Worm (Caenorhabditis elegans) whole organism, L4 larva: ENCODE results near the gene dohh-1.

ENCODE experiments used
- F49E8.2 ChIP-seq: sonication (generic microtip); optimal IDR thresholded peaks from 2 replicates; lab custom pipeline; 2016; ENCODE audit warnings: missing compliant biosample characterization, mild to moderate bottlenecking, missing genetic modification characterization, borderline replicate concordance
- T20F7.1 ChIP-seq: fragments of 200-800 bp; sonication (Bioruptor generic); optimal IDR thresholded peaks from 2 replicates; lab custom pipeline; 2018; ENCODE audit warnings: mild to moderate bottlenecking, missing genetic modification characterization, missing compliant biosample characterization
- T26A8.4 ChIP-seq: fragments of 200-800 bp; sonication (Bioruptor generic); IDR thresholded peaks from 2 replicates; pipeline ENCODE4 v1.3.6; 2022; ENCODE audit warnings: missing genetic modification characterization, missing compliant biosample characterization
- Y105C5A.15 ChIP-seq: fragments of 200-800 bp; sonication (Bioruptor generic); IDR thresholded peaks from 2 replicates; pipeline ENCODE4 v1.3.6; 2022; ENCODE audit warnings: missing genetic modification characterization, missing compliant biosample characterization
- Y5F2A.4 ChIP-seq: fragments of 200-800 bp; sonication (Bioruptor generic); optimal IDR thresholded peaks from 2 replicates; lab custom pipeline; 2018; ENCODE audit warnings: mild to moderate bottlenecking, missing genetic modification characterization, missing compliant biosample characterization
- Y75B8A.6 ChIP-seq: fragments of 200-800 bp; sonication (Bioruptor generic); IDR thresholded peaks from 2 replicates; pipeline ENCODE4 v1.3.6; 2022; ENCODE audit warnings: missing genetic modification reagents, missing genetic modification characterization, missing compliant biosample characterization
- ZK337.2 ChIP-seq: fragments of 200-800 bp; sonication (Bioruptor generic); IDR thresholded peaks from 2 replicates; pipeline ENCODE4 v1.3.6; 2022; ENCODE audit warnings: missing genetic modification reagents, missing genetic modification characterization, missing compliant biosample characterization
- aha-1 ChIP-seq: fragments of 150-350 bp; peaks from one replicate; lab custom pipeline; 2014; ENCODE audit warnings: missing biosample characterization, missing genetic modification characterization
- ama-1 ChIP-seq: fragments of 150-350 bp; optimal IDR thresholded peaks from 2 replicates; lab custom pipeline; 2014; ENCODE audit warnings: inconsistent platforms, mixed read lengths
- ceh-44 ChIP-seq: fragments of 200-800 bp; sonication (Bioruptor generic); IDR thresholded peaks from 2 replicates; pipeline ENCODE4 v1.3.6; 2022; ENCODE audit warnings: missing genetic modification reagents, missing genetic modification characterization, missing compliant biosample characterization
- cey-2 ChIP-seq: sonication (generic microtip); optimal IDR thresholded peaks from 3 replicates; lab custom pipeline; 2017; ENCODE audit warnings: missing genetic modification characterization, mild to moderate bottlenecking, missing compliant biosample characterization, antibody characterized with exemption, borderline replicate concordance; ENCODE audit not compliant: insufficient read depth
- ctbp-1 ChIP-seq: fragments of 200-800 bp; sonication (Bioruptor generic); IDR thresholded peaks from 2 replicates; pipeline ENCODE4 v1.3.6; 2022; ENCODE audit warnings: missing genetic modification reagents, missing genetic modification characterization, missing compliant biosample characterization
- daf-16 ChIP-seq, 3 experiments: sonication (generic microtip); optimal IDR thresholded peaks; 2 replicates each; lab custom pipeline; 2016 to 2017; ENCODE audit warnings: missing genetic modification characterization in 3 of 3, missing genetic modification reagents in 3 of 3, mild to moderate bottlenecking in 2 of 3, missing compliant biosample characterization in 2 of 3, missing biosample characterization in 1 of 3, moderate library complexity in 1 of 3
- daf-8 ChIP-seq: fragments of 200-800 bp; sonication (Bioruptor generic); IDR thresholded peaks from 2 replicates; pipeline ENCODE4 v1.3.6; 2022; ENCODE audit warnings: missing genetic modification characterization, missing compliant biosample characterization
- duxl-1 ChIP-seq: sonication (generic microtip); optimal IDR thresholded peaks from 2 replicates; lab custom pipeline; 2016; ENCODE audit warnings: mild to moderate bottlenecking, missing genetic modification characterization, moderate library complexity, missing compliant biosample characterization; ENCODE audit not compliant: poor library complexity
- dve-1 ChIP-seq: sonication (generic microtip); optimal IDR thresholded peaks from 2 replicates; lab custom pipeline; 2017; ENCODE audit warnings: antibody characterized with exemption, mild to moderate bottlenecking, missing genetic modification characterization, missing compliant biosample characterization; ENCODE audit not compliant: insufficient read depth
- egl-27 ChIP-seq: sonication (generic microtip); optimal IDR thresholded peaks from 3 replicates; lab custom pipeline; 2017; ENCODE audit warnings: missing biosample characterization, missing genetic modification reagents, missing genetic modification characterization
- egl-43 ChIP-seq: fragments of 200-800 bp; sonication (Bioruptor generic); IDR thresholded peaks from 2 replicates; pipeline ENCODE4 v1.3.6; 2022; ENCODE audit warnings: missing genetic modification reagents, missing genetic modification characterization, missing compliant biosample characterization
- fkh-10 ChIP-seq: fragments of 150-350 bp; optimal IDR thresholded peaks from 2 replicates; lab custom pipeline; 2014; ENCODE audit warnings: missing biosample characterization, missing genetic modification reagents, missing genetic modification characterization
- gei-8 ChIP-seq: fragments of 200-800 bp; sonication (Bioruptor generic); optimal IDR thresholded peaks from 2 replicates; lab custom pipeline; 2018; ENCODE audit warnings: mild to moderate bottlenecking, missing genetic modification characterization, missing compliant biosample characterization
- hlh-11 ChIP-seq: fragments of 200-800 bp; sonication (Bioruptor generic); optimal IDR thresholded peaks from 2 replicates; lab custom pipeline; 2018; ENCODE audit warnings: mild to moderate bottlenecking, missing genetic modification characterization, missing compliant biosample characterization
- hmg-1.1 ChIP-seq: fragments of 200-800 bp; sonication (Bioruptor generic); IDR thresholded peaks from 2 replicates; pipeline ENCODE4 v1.3.6; 2022; ENCODE audit warnings: missing genetic modification reagents, missing genetic modification characterization, missing compliant biosample characterization
- jun-1 ChIP-seq: fragments of 150-350 bp; optimal IDR thresholded peaks from 2 replicates; lab custom pipeline; 2014; ENCODE audit warnings: missing biosample characterization, missing genetic modification reagents, missing genetic modification characterization
- lin-13 ChIP-seq: fragments of 150-350 bp; optimal IDR thresholded peaks from 2 replicates; lab custom pipeline; 2014; ENCODE audit warnings: missing biosample characterization, missing genetic modification reagents, missing genetic modification characterization
- lin-29 ChIP-seq: fragments of 200-800 bp; sonication (Bioruptor generic); IDR thresholded peaks from 2 replicates; pipeline ENCODE4 v1.3.6; 2022; ENCODE audit warnings: missing genetic modification reagents, missing genetic modification characterization, missing compliant biosample characterization
- lin-38 ChIP-seq: fragments of 200-800 bp; sonication (Bioruptor generic); IDR thresholded peaks from 2 replicates; pipeline ENCODE4 v1.3.6; 2022; ENCODE audit warnings: missing genetic modification reagents, missing genetic modification characterization, missing compliant biosample characterization
- lsy-2 ChIP-seq, 2 experiments: fragments of 150-350 bp in 1 of 2; sonication (generic microtip) in 1 of 2; optimal IDR thresholded peaks; 2 replicates each; lab custom pipeline; 2014 to 2017; ENCODE audit warnings: missing biosample characterization in 2 of 2, missing genetic modification characterization in 2 of 2
- madf-5 ChIP-seq, 2 experiments: fragments of 200-800 bp; sonication (Bioruptor generic); IDR thresholded peaks; 2 replicates each; pipeline ENCODE4 v1.3.6; 2022; ENCODE audit warnings: missing compliant biosample characterization in 2 of 2, missing genetic modification characterization in 2 of 2
- mdt-29 ChIP-seq: fragments of 200-800 bp; sonication (Bioruptor generic); IDR thresholded peaks from 2 replicates; pipeline ENCODE4 v1.3.6; 2022; ENCODE audit warnings: missing genetic modification reagents, missing genetic modification characterization, missing compliant biosample characterization
- mep-1 ChIP-seq: fragments of 150-350 bp; sonication (generic microtip); optimal IDR thresholded peaks from 3 replicates; lab custom pipeline; 2014; ENCODE audit warnings: missing biosample characterization, missing genetic modification characterization
- mxl-3 ChIP-seq: fragments of 200-800 bp; sonication (Bioruptor generic); optimal IDR thresholded peaks from 2 replicates; lab custom pipeline; 2018; ENCODE audit warnings: mild to moderate bottlenecking, missing genetic modification characterization, missing compliant biosample characterization
- nhr-102 ChIP-seq: sonication (generic microtip); optimal IDR thresholded peaks from 2 replicates; lab custom pipeline; 2016; ENCODE audit warnings: mild to moderate bottlenecking, missing genetic modification characterization, moderate library complexity, missing compliant biosample characterization
- nhr-25 ChIP-seq: sonication (generic microtip); optimal IDR thresholded peaks from 2 replicates; lab custom pipeline; 2017; ENCODE audit warnings: missing genetic modification characterization, mild to moderate bottlenecking, missing compliant biosample characterization, antibody characterized with exemption, moderate library complexity, borderline replicate concordance; ENCODE audit not compliant: insufficient read depth
- nhr-28 ChIP-seq: fragments of 150-350 bp; optimal IDR thresholded peaks from 2 replicates; lab custom pipeline; 2014; ENCODE audit warnings: missing biosample characterization, missing genetic modification characterization
- nhr-41 ChIP-seq: fragments of 200-800 bp; sonication (Bioruptor generic); IDR thresholded peaks from 2 replicates; pipeline ENCODE4 v1.3.6; 2022; ENCODE audit warnings: missing genetic modification reagents, missing genetic modification characterization, missing compliant biosample characterization
- nhr-42 ChIP-seq: fragments of 200-800 bp; sonication (Bioruptor generic); IDR thresholded peaks from 2 replicates; pipeline ENCODE4 v1.3.6; 2022; ENCODE audit warnings: missing genetic modification characterization, missing compliant biosample characterization
- nhr-6 ChIP-seq: fragments of 150-350 bp; optimal IDR thresholded peaks from 2 replicates; lab custom pipeline; 2014; ENCODE audit warnings: missing biosample characterization, missing genetic modification characterization
- nhr-77 ChIP-seq: fragments of 150-350 bp; optimal IDR thresholded peaks from 2 replicates; lab custom pipeline; 2014; ENCODE audit warnings: missing biosample characterization, missing genetic modification characterization
- pha-4 ChIP-seq, 2 experiments: fragments of 150-350 bp in 1 of 2; fragments of 200-800 bp in 1 of 2; sonication (Bioruptor generic) in 1 of 2; IDR thresholded peaks in 1 of 2; optimal IDR thresholded peaks in 1 of 2; 2 replicates each; pipeline versions ENCODE4 v1.3.6 to Lab custom; 2014 to 2022; ENCODE audit warnings: missing genetic modification characterization in 2 of 2, missing genetic modification reagents in 2 of 2, missing biosample characterization in 1 of 2, missing compliant biosample characterization in 1 of 2
- php-3 ChIP-seq: fragments of 200-800 bp; sonication (Bioruptor generic); IDR thresholded peaks from 2 replicates; pipeline ENCODE4 v1.3.6; 2022; ENCODE audit warnings: missing genetic modification reagents, missing genetic modification characterization, missing compliant biosample characterization
- pqm-1 ChIP-seq: sonication (generic microtip); optimal IDR thresholded peaks from 2 replicates; lab custom pipeline; 2017; ENCODE audit warnings: missing biosample characterization, missing genetic modification characterization
- rbr-2 ChIP-seq: sonication (generic microtip); optimal IDR thresholded peaks from 2 replicates; lab custom pipeline; 2016; ENCODE audit warnings: missing genotype, missing genetic modification characterization, missing compliant biosample characterization
- skn-1 ChIP-seq: fragments of 150-350 bp; optimal IDR thresholded peaks from 2 replicates; lab custom pipeline; 2014; ENCODE audit warnings: missing biosample characterization, missing genetic modification characterization
- unc-62 ChIP-seq, 3 experiments: fragments of 150-350 bp in 1 of 3; sonication (generic microtip); optimal IDR thresholded peaks in 2 of 3; peaks in 1 of 3; 1 replicate in 1 of 3; 2 replicates in 2 of 3; lab custom pipeline; 2014 to 2017; ENCODE audit warnings: missing biosample characterization in 3 of 3, missing genetic modification characterization in 3 of 3, missing genetic modification reagents in 3 of 3, missing genotype in 1 of 3
- zag-1 ChIP-seq: fragments of 150-350 bp; optimal IDR thresholded peaks from 2 replicates; lab custom pipeline; 2014; ENCODE audit warnings: missing biosample characterization, missing genetic modification characterization
- ztf-7 ChIP-seq: fragments of 150-350 bp; optimal IDR thresholded peaks from 2 replicates; lab custom pipeline; 2014; ENCODE audit warnings: missing biosample characterization, missing genetic modification characterization

Gene dohh-1

DNA sequence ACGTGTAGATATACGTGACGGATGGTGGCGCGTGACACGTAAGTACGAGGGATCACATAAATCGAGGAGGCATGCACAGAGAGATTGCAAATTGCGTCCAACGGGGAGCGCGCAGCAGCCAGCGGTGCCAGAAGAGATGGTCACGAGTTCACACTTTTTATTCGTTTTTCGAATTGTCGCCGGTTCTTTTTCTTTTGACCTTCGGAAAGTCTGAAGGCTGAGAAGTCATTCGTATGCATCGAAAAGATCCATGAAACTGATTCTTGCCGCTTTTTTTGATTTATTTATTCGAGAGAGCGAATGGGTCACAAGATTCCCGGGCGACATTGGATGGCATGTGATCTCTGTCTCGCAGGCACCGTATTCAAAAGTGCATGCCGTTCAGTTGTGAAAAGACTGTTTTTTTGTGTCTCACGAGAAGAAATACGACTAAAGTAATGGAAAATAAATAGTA, 20.8 kb upstream of the dohh-1 start (continued):
- TF ChIP-seq hlh-11 (tag; lab: Kevin White, UChicago) (peak; percentile 88), F49E8.2 (tag; lab: Kevin White, UChicago) (no peak), T26A8.4 (GFP tag; lab: Robert Waterston, UW) (peak; percentile 17; the same call in 1 of the 2 replicates), ztf-7 (no peak)

DNA sequence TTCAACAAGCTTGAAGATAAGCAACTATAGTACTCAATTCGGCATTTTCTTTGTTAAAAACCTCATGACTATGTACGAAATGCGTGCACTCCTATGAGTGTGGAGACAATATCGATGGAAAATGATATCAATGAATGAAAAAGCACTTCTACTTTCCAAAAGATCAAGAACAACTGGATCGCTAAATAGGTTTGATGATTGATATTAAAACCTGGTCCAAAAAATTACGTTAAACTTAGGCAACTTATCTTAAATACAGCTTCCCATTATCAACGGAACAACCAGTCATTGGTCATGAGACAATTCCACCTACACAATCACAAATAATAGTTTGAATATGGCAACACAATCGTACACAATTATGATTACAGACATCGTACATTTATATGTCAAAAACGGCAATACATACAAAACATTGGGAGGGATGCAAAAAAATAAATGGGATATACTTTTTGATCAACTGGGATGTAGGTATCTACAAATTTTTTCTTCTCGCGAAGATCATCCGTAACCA, 20.0 kb upstream of the dohh-1 start:
- TF ChIP-seq lin-38 (GFP tag; lab: Robert Waterston, UW) (peak; percentile 62), ama-1 (peak; percentile 1), Y75B8A.6 (GFP tag; lab: Robert Waterston, UW) (0 out of 2 replicates have a peak, but pooled peaks have one; percentile 49), Y105C5A.15 (GFP tag; lab: Robert Waterston, UW) (no peak), T20F7.1 (GFP tag; lab: Kevin White, UChicago) (no peak), egl-43 (no peak), zag-1 (tag; lab: Kevin White, UChicago) (no peak), mep-1 (tag; lab: Kevin White, UChicago) (peak; percentile 51), php-3 (0 out of 2 replicates have a peak, but pooled peaks have one; percentile 11), daf-16 (GFP tag; optimal IDR thresholded peaks at IDR 0.05; lab: Kevin White, UChicago) (peak in 1 of 2 experiments; percentile 16), daf-16 (tag; optimal IDR thresholded peaks at IDR 0.05; lab: Kevin White, UChicago) (peak; percentile 75), nhr-6 (tag; lab: Kevin White, UChicago) (no peak), ceh-44 (GFP tag; lab: Robert Waterston, UW) (no peak), aha-1 (tag; lab: Kevin White, UChicago) (no peak), fkh-10 (GFP tag; lab: Kevin White, UChicago) (no peak), daf-8 (GFP tag; lab: Robert Waterston, UW) (no peak), hmg-1.1 (GFP tag; lab: Robert Waterston, UW) (no peak), pha-4 (GFP tag; IDR thresholded peaks at IDR 0.05; lab: Robert Waterston, UW) (peak; percentile 53; the same call in 1 of the 2 replicates), pha-4 (tag; optimal IDR thresholded peaks at IDR 0.05; lab: Kevin White, UChicago) (no peak), ctbp-1 (GFP tag; lab: Robert Waterston, UW) (0 out of 2 replicates have a peak, but pooled peaks have one; percentile 13), duxl-1 (tag; lab: Kevin White, UChicago) (peak; percentile 62), nhr-102 (tag; lab: Kevin White, UChicago) (peak; percentile 45), nhr-25 (tag; lab: Kevin White, UChicago) (no peak), Y5F2A.4 (GFP tag; lab: Kevin White, UChicago) (no peak), pqm-1 (tag; lab: Kevin White, UChicago) (peak; percentile 33), dve-1 (tag; lab: Kevin White, UChicago) (peak; percentile 77), gei-8 (GFP tag; lab: Kevin White, UChicago) (peak; percentile 25), cey-2 (tag; lab: Kevin White, UChicago) (no peak), madf-5 (GFP tag; IDR thresholded peaks at IDR 0.05; lab: Robert Waterston, UW) (no peak), lin-29 (GFP tag; lab: Robert Waterston, UW) (no peak), ZK337.2 (GFP tag; lab: Robert Waterston, UW) (no peak), rbr-2 (tag; lab: Kevin White, UChicago) (no peak), mxl-3 (no peak), lsy-2 (tag; optimal IDR thresholded peaks at IDR 0.05; lab: Kevin White, UChicago) (peak in 1 of 2 experiments; percentile 29), skn-1 (tag; lab: Kevin White, UChicago) (no peak), nhr-42 (GFP tag; lab: Robert Waterston, UW) (no peak), lin-13 (no peak), mdt-29 (GFP tag; lab: Robert Waterston, UW) (no peak), egl-27 (tag; lab: Kevin White, UChicago) (no peak), nhr-77 (tag; lab: Kevin White, UChicago) (no peak), nhr-28 (tag; lab: Kevin White, UChicago) (peak; percentile 32), unc-62 (GFP tag; optimal IDR thresholded peaks at IDR 0.05 in 1 of 2; lab: Kevin White, UChicago) (peak in 1 of 2 experiments; percentile 95), unc-62 (tag; optimal IDR thresholded peaks at IDR 0.05; lab: Kevin White, UChicago) (no peak), nhr-41 (no peak), jun-1 (no peak)
